Worm (Caenorhabditis elegans) whole organism, L3 larva: ENCODE results near the gene F54E12.2.

Source experiments
- R02D3.7 ChIP-seq: fragments of 150-350 bp; optimal IDR thresholded peaks from 2 replicates; lab custom pipeline; 2014; ENCODE audit warnings: missing biosample characterization, missing genetic modification characterization
- ZK546.5 ChIP-seq: sonication (generic microtip); optimal IDR thresholded peaks from 2 replicates; lab custom pipeline; 2017; ENCODE audit warnings: missing biosample characterization, missing genetic modification characterization
- aly-2 ChIP-seq: fragments of 150-350 bp; optimal IDR thresholded peaks from 2 replicates; lab custom pipeline; 2014; ENCODE audit warnings: missing biosample characterization, missing genetic modification characterization
- ama-1 ChIP-seq: fragments of 150-350 bp; optimal IDR thresholded peaks from 2 replicates; lab custom pipeline; 2018
- ceh-16 ChIP-seq: sonication (generic microtip); optimal IDR thresholded peaks from 2 replicates; lab custom pipeline; 2017; ENCODE audit warnings: missing biosample characterization, missing genetic modification characterization
- ceh-82 ChIP-seq: fragments of 150-350 bp; optimal IDR thresholded peaks from 2 replicates; lab custom pipeline; 2014; ENCODE audit warnings: missing biosample characterization, missing genetic modification characterization
- ceh-9 ChIP-seq: sonication (generic microtip); optimal IDR thresholded peaks from 2 replicates; lab custom pipeline; 2018; ENCODE audit warnings: missing biosample characterization, missing genetic modification characterization
- daf-12 ChIP-seq: fragments of 150-350 bp; optimal IDR thresholded peaks from 2 replicates; lab custom pipeline; 2014; ENCODE audit warnings: missing biosample characterization, missing genetic modification reagents, missing genetic modification characterization
- egl-27 ChIP-seq: sonication (generic microtip); optimal IDR thresholded peaks from 4 replicates; lab custom pipeline; 2017; ENCODE audit warnings: missing biosample characterization, missing genetic modification reagents, missing genetic modification characterization
- egl-5 ChIP-seq: fragments of 150-350 bp; optimal IDR thresholded peaks from 2 replicates; lab custom pipeline; 2017; ENCODE audit warnings: missing biosample characterization, missing genetic modification reagents, missing genetic modification characterization, inconsistent platforms
- elt-2 ChIP-seq: sonication (generic microtip); optimal IDR thresholded peaks from 2 replicates; lab custom pipeline; 2016; ENCODE audit warnings: missing genetic modification reagents, mild to moderate bottlenecking, missing genetic modification characterization, missing compliant biosample characterization
- elt-3 ChIP-seq, 3 experiments: fragments of 150-350 bp in 1 of 3; sonication (generic microtip) in 2 of 3; optimal IDR thresholded peaks; 2 replicates in 2 of 3; 4 replicates in 1 of 3; lab custom pipeline; 2014 to 2017; ENCODE audit warnings: missing biosample characterization in 3 of 3, missing genetic modification characterization in 3 of 3
- fkh-10 ChIP-seq: sonication (generic microtip); optimal IDR thresholded peaks from 2 replicates; lab custom pipeline; 2017; ENCODE audit warnings: missing biosample characterization, missing genetic modification reagents, missing genetic modification characterization
- fos-1 ChIP-seq: fragments of 150-350 bp; optimal IDR thresholded peaks from 2 replicates; lab custom pipeline; 2014; ENCODE audit warnings: missing biosample characterization, missing genetic modification characterization
- jun-1 ChIP-seq: fragments of 150-350 bp; optimal IDR thresholded peaks from 2 replicates; lab custom pipeline; 2014; ENCODE audit warnings: missing biosample characterization, missing genetic modification reagents, missing genetic modification characterization
- lin-15B ChIP-seq: fragments of 150-350 bp; optimal IDR thresholded peaks from 2 replicates; lab custom pipeline; 2014; ENCODE audit warnings: missing biosample characterization, missing genetic modification characterization
- lin-39 ChIP-seq: fragments of 150-350 bp; optimal IDR thresholded peaks from 2 replicates; lab custom pipeline; 2018; ENCODE audit warnings: missing biosample characterization, missing genetic modification reagents, missing genetic modification characterization
- lsy-12 ChIP-seq: sonication (generic microtip); optimal IDR thresholded peaks from 2 replicates; lab custom pipeline; 2016; ENCODE audit warnings: mild to moderate bottlenecking, missing genetic modification characterization, missing compliant biosample characterization
- mdl-1 ChIP-seq: fragments of 150-350 bp; optimal IDR thresholded peaks from 2 replicates; lab custom pipeline; 2014; ENCODE audit warnings: missing biosample characterization, missing genetic modification characterization
- mml-1 ChIP-seq: fragments of 150-350 bp; sonication (generic microtip); optimal IDR thresholded peaks from 3 replicates; lab custom pipeline; 2014; ENCODE audit warnings: missing biosample characterization, missing genetic modification characterization
- nfya-1 ChIP-seq: sonication (generic microtip); optimal IDR thresholded peaks from 2 replicates; lab custom pipeline; 2017; ENCODE audit warnings: missing genetic modification characterization, mild to moderate bottlenecking, missing compliant biosample characterization, antibody characterized with exemption, moderate library complexity; ENCODE audit not compliant: insufficient read depth
- nhr-12 ChIP-seq: fragments of 150-350 bp; optimal IDR thresholded peaks from 2 replicates; lab custom pipeline; 2014; ENCODE audit warnings: missing biosample characterization, missing genetic modification characterization
- nhr-23 ChIP-seq: fragments of 150-350 bp; optimal IDR thresholded peaks from 2 replicates; lab custom pipeline; 2014; ENCODE audit warnings: missing biosample characterization, missing genetic modification reagents, missing genetic modification characterization
- nhr-25 ChIP-seq: sonication (generic microtip); optimal IDR thresholded peaks from 2 replicates; lab custom pipeline; 2017; ENCODE audit warnings: missing biosample characterization, missing genetic modification characterization
- nhr-28 ChIP-seq: fragments of 150-350 bp; optimal IDR thresholded peaks from 2 replicates; lab custom pipeline; 2014; ENCODE audit warnings: missing biosample characterization, missing genetic modification characterization
- nhr-67 ChIP-seq: fragments of 150-350 bp; optimal IDR thresholded peaks from 2 replicates; lab custom pipeline; 2014; ENCODE audit warnings: missing biosample characterization, missing genetic modification characterization
- nhr-77 ChIP-seq: fragments of 150-350 bp; optimal IDR thresholded peaks from 2 replicates; lab custom pipeline; 2014; ENCODE audit warnings: missing biosample characterization, missing genetic modification characterization
- pha-4 ChIP-seq: fragments of 150-350 bp; optimal IDR thresholded peaks from 2 replicates; lab custom pipeline; 2014; ENCODE audit warnings: missing biosample characterization, missing genetic modification reagents, missing genetic modification characterization
- pqm-1 ChIP-seq: fragments of 150-350 bp; optimal IDR thresholded peaks from 2 replicates; lab custom pipeline; 2017; ENCODE audit warnings: missing biosample characterization, missing genetic modification characterization, inconsistent platforms
- skn-1 ChIP-seq: fragments of 150-350 bp; optimal IDR thresholded peaks from 2 replicates; lab custom pipeline; 2014; ENCODE audit warnings: missing biosample characterization, missing genetic modification characterization
- snpc-4 ChIP-seq: fragments of 150-350 bp; optimal IDR thresholded peaks from 2 replicates; lab custom pipeline; 2014; ENCODE audit warnings: missing biosample characterization, missing genetic modification characterization
- tbx-2 ChIP-seq: sonication (generic microtip); optimal IDR thresholded peaks from 2 replicates; lab custom pipeline; 2016; ENCODE audit warnings: mild to moderate bottlenecking, missing genetic modification characterization, missing compliant biosample characterization
- unc-39 ChIP-seq: sonication (generic microtip); optimal IDR thresholded peaks from 4 replicates; lab custom pipeline; 2017; ENCODE audit warnings: missing biosample characterization, missing genetic modification characterization
- zag-1 ChIP-seq: fragments of 150-350 bp; optimal IDR thresholded peaks from 2 replicates; lab custom pipeline; 2014; ENCODE audit warnings: missing biosample characterization, missing genetic modification characterization
- ztf-11 ChIP-seq: fragments of 150-350 bp; optimal IDR thresholded peaks from 2 replicates; lab custom pipeline; 2014; ENCODE audit warnings: missing biosample characterization, missing genetic modification characterization
- ztf-4 ChIP-seq: fragments of 150-350 bp; optimal IDR thresholded peaks from 2 replicates; lab custom pipeline; 2014; ENCODE audit warnings: missing biosample characterization, missing genetic modification characterization

Gene F54E12.2

ce11 chrIV:11320500-11320899 is 16.5 kb downstream of the F54E12.2 start, which contains the start of gene edg-1:
Gene edg-1, plus strand, starts transcription at chrIV:11320800.
- TF ChIP-seq nhr-25 (no peak), egl-27 (tag; lab: Kevin White, UChicago) (no peak), pha-4 (tag; lab: Kevin White, UChicago) (no peak), nhr-23 (tag; lab: Kevin White, UChicago) (no peak), ceh-9 (tag; lab: Kevin White, UChicago) (no peak), jun-1 (tag; lab: Kevin White, UChicago) (no peak), lsy-12 (tag; lab: Kevin White, UChicago) (no peak), zag-1 (tag; lab: Kevin White, UChicago) (no peak), elt-3 (tag; optimal IDR thresholded peaks at IDR 0.05; lab: Kevin White, UChicago) (no peak), snpc-4 (tag; lab: Kevin White, UChicago) (no peak), ceh-82 (tag; lab: Kevin White, UChicago) (no peak), nhr-28 (tag; lab: Kevin White, UChicago) (no peak)
- TF ChIP-seq, all 47 proteins: peak for 0

ce11 chrIV:11319884-11320362 is 17.1 kb downstream of the F54E12.2 start, which contains the start of gene B0035.18:
Gene B0035.18, plus strand, starts transcription at chrIV:11320312.
- TF ChIP-seq nhr-25 (no peak), mml-1 (tag; lab: Kevin White, UChicago) (no peak), elt-2 (tag; lab: Kevin White, UChicago) (no peak), ceh-16 (no peak), skn-1 (no peak), R02D3.7 (tag; lab: Kevin White, UChicago) (no peak), ama-1 (lab: Kevin White, UChicago) (no peak), nhr-77 (tag; lab: Kevin White, UChicago) (no peak), nhr-67 (tag; lab: Kevin White, UChicago) (no peak), tbx-2 (tag; lab: Kevin White, UChicago) (no peak), ztf-11 (no peak), fkh-10 (GFP tag; lab: Kevin White, UChicago) (no peak), fos-1 (tag; lab: Kevin White, UChicago) (no peak), unc-39 (tag; lab: Kevin White, UChicago) (no peak), zag-1 (tag; lab: Kevin White, UChicago) (no peak), pha-4 (tag; lab: Kevin White, UChicago) (no peak), lin-15B (tag; lab: Kevin White, UChicago) (no peak), lin-39 (tag; lab: Kevin White, UChicago) (no peak), pqm-1 (tag; lab: Kevin White, UChicago) (no peak), elt-3 (tag; optimal IDR thresholded peaks at IDR 0.05; lab: Kevin White, UChicago) (no peak)

- no peak for TF ChIP-seq unc-39 (tag; lab: Kevin White, UChicago)
- no peak for TF ChIP-seq nhr-12 (tag; lab: Kevin White, UChicago)
- no peak for TF ChIP-seq pqm-1 (tag; lab: Kevin White, UChicago)
- no peak for TF ChIP-seq nhr-67 (tag; lab: Kevin White, UChicago)
- TF ChIP-seq ceh-82 (tag; lab: Kevin White, UChicago) = no peak
- TF ChIP-seq R02D3.7 (tag; lab: Kevin White, UChicago) = no peak
- TF ChIP-seq tbx-2 (tag; lab: Kevin White, UChicago) = no peak
- no peak for TF ChIP-seq skn-1
- no peak for TF ChIP-seq egl-5
- no peak for TF ChIP-seq ztf-4 (tag; lab: Kevin White, UChicago)
- TF ChIP-seq zag-1 (tag; lab: Kevin White, UChicago) = no peak
- no peak for TF ChIP-seq mdl-1 (tag; lab: Kevin White, UChicago)
- no peak for TF ChIP-seq aly-2 (tag; lab: Kevin White, UChicago)
- no peak for TF ChIP-seq ceh-9 (tag; lab: Kevin White, UChicago)
- no peak for TF ChIP-seq nhr-28 (tag; lab: Kevin White, UChicago)
- no peak for TF ChIP-seq nfya-1 (tag; lab: Kevin White, UChicago)
- no peak for TF ChIP-seq ZK546.5 (tag; lab: Kevin White, UChicago)
- TF ChIP-seq daf-12 (tag; lab: Kevin White, UChicago) = no peak
- no peak for TF ChIP-seq snpc-4 (tag; lab: Kevin White, UChicago)
- no peak for TF ChIP-seq elt-3 (tag; optimal IDR thresholded peaks at IDR 0.05; lab: Kevin White, UChicago)
- TF ChIP-seq, all 47 proteins: peak for 0
These were observed 19.9 kb downstream of the F54E12.2 start, which contains the start of gene gspd-1 for ce11 chrIV:11317119-11317518. Gene gspd-1, plus strand, starts transcription at chrIV:11317419.

ce11 chrIV:11316640-11317039 is 20.3 kb downstream of the F54E12.2 start:
- TF ChIP-seq pha-4 (tag; lab: Kevin White, UChicago) (peak; percentile 57), nhr-12 (tag; lab: Kevin White, UChicago) (no peak)
